Worm (Caenorhabditis elegans): ENCODE measurements around the gene W07A12.8.

The W07A12.8 gene

ce11 chrII:9128132-9128531, 37.5 kb downstream of the W07A12.8 start (continued):
- TF ChIP-seq Y95B8A.8 (GFP tag; IDR thresholded peaks at IDR 0.05) (no peak), B0261.1 (tag; optimal IDR thresholded peaks at IDR 0.05) (no peak), K11D2.4 (GFP tag; IDR thresholded peaks at IDR 0.05) (peak; percentile 20; the same call in 1 of the 2 replicates), gei-17 (GFP tag; optimal IDR thresholded peaks at IDR 0.05) (peak; percentile 10), rpc-1 (optimal IDR thresholded peaks at IDR 0.05) (peak; percentile 49), rpc-1 (tag; optimal IDR thresholded peaks at IDR 0.05) (no peak), repo-1 (tag; optimal IDR thresholded peaks at IDR 0.05) (peak; percentile 29), somi-1 (GFP tag; optimal IDR thresholded peaks at IDR 0.05) (peak; percentile 55), attf-5 (GFP tag; optimal IDR thresholded peaks at IDR 0.05) (peak; percentile 72), F33H1.4 (GFP tag; IDR thresholded peaks at IDR 0.05) (no peak), hmg-1.2 (GFP tag; IDR thresholded peaks at IDR 0.05) (peak; percentile 51; the same call in 1 of the 2 replicates), nfyb-1 (GFP tag; IDR thresholded peaks at IDR 0.05) (peak; percentile 81), tbp1 (GFP tag; optimal IDR thresholded peaks at IDR 0.05) (peak; percentile 32), chd-7 (tag; optimal IDR thresholded peaks at IDR 0.05) (peak; percentile 26), madf-10 (tag; optimal IDR thresholded peaks at IDR 0.05) (peak; percentile 36), cebp-1 (GFP tag; IDR thresholded peaks at IDR 0.05) (peak; percentile 95), cebp-1 (tag; optimal IDR thresholded peaks at IDR 0.05) (peak; percentile 98), lin-26 (GFP tag; IDR thresholded peaks at IDR 0.05) (0 out of 2 replicates have a peak, but pooled peaks have one; percentile 49), dox-1 (GFP tag; IDR thresholded peaks at IDR 0.05) (peak; percentile 37; the same call in 1 of the 2 replicates), egl-44 (GFP tag; IDR thresholded peaks at IDR 0.05) (no peak)

- TF ChIP-seq lir-1 (GFP tag; conservative IDR thresholded peaks at IDR 0.05) (no peak), cebp-2 (GFP tag; IDR thresholded peaks at IDR 0.05) (no peak), lsy-27 (tag; optimal IDR thresholded peaks at IDR 0.05; ENCODE audit: borderline replicate concordance, insufficient read depth) (no peak), cebp-1 (GFP tag; IDR thresholded peaks at IDR 0.05) (no peak), cebp-1 (tag; optimal IDR thresholded peaks at IDR 0.05) (no peak), rpc-1 (optimal IDR thresholded peaks at IDR 0.05) (no peak), rpc-1 (tag; optimal IDR thresholded peaks at IDR 0.05) (no peak), atf-7 (tag; optimal IDR thresholded peaks at IDR 0.05) (no peak), Y53G8AR.9 (GFP tag; conservative IDR thresholded peaks at IDR 0.05) (no peak), egl-44 (GFP tag; IDR thresholded peaks at IDR 0.05) (no peak), mes-4 (tag; optimal IDR thresholded peaks at IDR 0.05) (no peak)
These were observed 38.2 kb downstream of the W07A12.8 start for ce11 chrII:9127379-9127778.

ce11 chrII:9126965-9127364, 38.6 kb downstream of the W07A12.8 start:
- TF ChIP-seq lin-54 (GFP tag; optimal IDR thresholded peaks at IDR 0.05), result no peak
- no peak for TF ChIP-seq aptf-3 (GFP tag; IDR thresholded peaks at IDR 0.05)
- no peak for TF ChIP-seq nfya-1 (tag; optimal IDR thresholded peaks at IDR 0.05; ENCODE audit: borderline replicate concordance, insufficient read depth)
- TF ChIP-seq ztf-28 (GFP tag; IDR thresholded peaks at IDR 0.05), result no peak
- TF ChIP-seq ztf-18 (tag; optimal IDR thresholded peaks at IDR 0.05), result no peak
- TF ChIP-seq dpl-1 (GFP tag; optimal IDR thresholded peaks at IDR 0.05), result no peak
- TF ChIP-seq athp-1 (tag; optimal IDR thresholded peaks at IDR 0.05), result no peak
- no peak for TF ChIP-seq Y53G8AR.9 (GFP tag; conservative IDR thresholded peaks at IDR 0.05)
- no peak for TF ChIP-seq T26A5.8 (tag; optimal IDR thresholded peaks at IDR 0.05)
- no peak for TF ChIP-seq madf-8 (GFP tag; conservative IDR thresholded peaks at IDR 0.05)
- TF ChIP-seq B0261.1 (tag; optimal IDR thresholded peaks at IDR 0.05), result no peak
- no peak for TF ChIP-seq B0019.2 (GFP tag; conservative IDR thresholded peaks at IDR 0.05)
- no peak for TF ChIP-seq T07F8.4 (tag; optimal IDR thresholded peaks at IDR 0.05)
- TF ChIP-seq F52B5.7 (tag; optimal IDR thresholded peaks at IDR 0.05), result no peak
- no peak for TF ChIP-seq pbrm-1 (GFP tag; IDR thresholded peaks at IDR 0.05)
- TF ChIP-seq F22D6.2 (tag; optimal IDR thresholded peaks at IDR 0.05), result no peak
- no peak for TF ChIP-seq nhr-80 (tag; optimal IDR thresholded peaks at IDR 0.05)
- TF ChIP-seq lir-1 (GFP tag; conservative IDR thresholded peaks at IDR 0.05), result no peak
- no peak for TF ChIP-seq ztf-3 (GFP tag; optimal IDR thresholded peaks at IDR 0.05)
